Fruit fly (Drosophila melanogaster) whole organism, embryonic: ENCODE measurements around the gene Trim9.
A peak's percentile ranks its signal among the peaks of the same experiment; 100 is the strongest.

ENCODE experiments used
- ATbp ChIP-seq: fragments of 200-800 bp; sonication (Bioruptor generic); optimal IDR thresholded peaks from 2 replicates; lab custom pipeline; 2017; ENCODE audit warnings: missing biosample characterization, mild to moderate bottlenecking, missing genetic modification characterization, missing genetic modification reagents
- CG10147 ChIP-seq: fragments of 200-800 bp; sonication (Bioruptor generic); optimal IDR thresholded peaks from 2 replicates; lab custom pipeline; 2019; ENCODE audit warnings: missing biosample characterization, mild to moderate bottlenecking, missing genetic modification characterization, moderate library complexity
- CG10209 ChIP-seq: fragments of 200-800 bp; sonication (Bioruptor generic); optimal IDR thresholded peaks from 3 replicates; lab custom pipeline; 2017; ENCODE audit warnings: missing biosample characterization, mild to moderate bottlenecking, missing genetic modification characterization, missing genetic modification reagents
- CG10366 ChIP-seq: fragments of 200-800 bp; sonication (Bioruptor generic); IDR thresholded peaks from 2 replicates; pipeline ENCODE4 v1.3.6; 2022; ENCODE audit warnings: missing biosample characterization, missing genetic modification characterization
- CG10959 ChIP-seq: fragments of 200-800 bp; sonication (Bioruptor generic); IDR thresholded peaks from 2 replicates; pipeline ENCODE4 v1.3.6; 2022; ENCODE audit warnings: missing biosample characterization, missing genetic modification characterization
- CG13424 ChIP-seq: fragments of 200-800 bp; sonication (Bioruptor generic); optimal IDR thresholded peaks from 2 replicates; lab custom pipeline; 2019; ENCODE audit warnings: missing biosample characterization, mild to moderate bottlenecking, missing genetic modification characterization, moderate library complexity
- CG15073 ChIP-seq: fragments of 200-800 bp; sonication (Bioruptor generic); optimal IDR thresholded peaks from 2 replicates; lab custom pipeline; 2016; ENCODE audit warnings: missing biosample characterization, missing genetic modification characterization
- CG15269 ChIP-seq: fragments of 200-800 bp; sonication (Bioruptor generic); optimal IDR thresholded peaks from 2 replicates; lab custom pipeline; 2018; ENCODE audit warnings: missing biosample characterization, mild to moderate bottlenecking, missing genetic modification characterization, moderate library complexity
- CG1647 ChIP-seq: fragments of 200-800 bp; sonication (Bioruptor generic); optimal IDR thresholded peaks from 3 replicates; lab custom pipeline; 2016; ENCODE audit warnings: missing biosample characterization, missing genetic modification characterization
- CG16863 ChIP-seq: fragments of 200-800 bp; sonication (Bioruptor generic); optimal IDR thresholded peaks from 3 replicates; lab custom pipeline; 2016; ENCODE audit warnings: missing biosample characterization, missing genetic modification characterization
- CG1792 ChIP-seq: fragments of 200-800 bp; sonication (Bioruptor generic); optimal IDR thresholded peaks from 2 replicates; lab custom pipeline; 2016; ENCODE audit warnings: missing biosample characterization, missing genetic modification characterization
- CG1832 ChIP-seq: fragments of 200-800 bp; sonication (Bioruptor generic); optimal IDR thresholded peaks from 2 replicates; lab custom pipeline; 2017; ENCODE audit warnings: missing biosample characterization, mild to moderate bottlenecking, missing genetic modification characterization, inconsistent platforms
- CG2120 ChIP-seq: fragments of 200-800 bp; sonication (Bioruptor generic); optimal IDR thresholded peaks from 3 replicates; lab custom pipeline; 2016; ENCODE audit warnings: missing biosample characterization, missing genetic modification characterization
- CG2889 ChIP-seq: fragments of 200-800 bp; sonication (Bioruptor generic); IDR thresholded peaks from 3 replicates; pipeline ENCODE4 v1.3.6; 2022; ENCODE audit warnings: missing biosample characterization, missing genetic modification characterization
- CG30431 ChIP-seq: fragments of 200-800 bp; sonication (Bioruptor generic); optimal IDR thresholded peaks from 2 replicates; lab custom pipeline; 2017; ENCODE audit warnings: missing biosample characterization, missing genetic modification characterization
- CG3726 ChIP-seq: fragments of 200-800 bp; sonication (Bioruptor generic); IDR thresholded peaks from 3 replicates; pipeline ENCODE4, ENCODE4 v1.3.6; 2022; ENCODE audit warnings: missing biosample characterization, missing genetic modification characterization
- CG4820 ChIP-seq: fragments of 200-800 bp; sonication (Bioruptor generic); optimal IDR thresholded peaks from 3 replicates; lab custom pipeline; 2016; ENCODE audit warnings: missing biosample characterization, missing genetic modification characterization
- CG6765 ChIP-seq: fragments of 200-800 bp; sonication (Bioruptor generic); optimal IDR thresholded peaks from 3 replicates; lab custom pipeline; 2017; ENCODE audit warnings: missing biosample characterization, mild to moderate bottlenecking, missing genetic modification characterization
- CG7786 ChIP-seq: fragments of 200-800 bp; sonication (Bioruptor generic); optimal IDR thresholded peaks from 2 replicates; lab custom pipeline; 2016; ENCODE audit warnings: missing biosample characterization, missing genetic modification characterization
- CoRest ChIP-seq: fragments of 200-800 bp; sonication (Bioruptor generic); optimal IDR thresholded peaks from 3 replicates; lab custom pipeline; 2018; ENCODE audit warnings: missing biosample characterization, mild to moderate bottlenecking, missing genetic modification characterization, moderate library complexity
- E2f2 ChIP-seq: fragments of 200-800 bp; sonication (Bioruptor generic); IDR thresholded peaks from 2 replicates; pipeline ENCODE4 v1.3.6; 2022; ENCODE audit warnings: missing biosample characterization, missing genetic modification characterization
- Elba2 ChIP-seq: fragments of 200-800 bp; sonication (Bioruptor generic); optimal IDR thresholded peaks from 3 replicates; lab custom pipeline; 2016; ENCODE audit warnings: missing biosample characterization, missing genetic modification characterization
- H2.0 ChIP-seq: fragments of 200-800 bp; sonication (Bioruptor generic); IDR thresholded peaks from 2 replicates; pipeline ENCODE4 v1.3.6; 2022; ENCODE audit warnings: missing biosample characterization, missing genetic modification characterization
- HHEX ChIP-seq: fragments of 200-800 bp; sonication (Bioruptor generic); optimal IDR thresholded peaks from 3 replicates; lab custom pipeline; 2017; ENCODE audit warnings: missing biosample characterization, mild to moderate bottlenecking, missing genetic modification characterization, missing genetic modification reagents
- HLH54F ChIP-seq: fragments of 200-800 bp; sonication (Bioruptor generic); optimal IDR thresholded peaks from 3 replicates; lab custom pipeline; 2016; ENCODE audit warnings: missing biosample characterization, missing genetic modification characterization
- HmgZ ChIP-seq: fragments of 200-800 bp; sonication (Bioruptor generic); optimal IDR thresholded peaks from 2 replicates; lab custom pipeline; 2018; ENCODE audit warnings: missing biosample characterization, mild to moderate bottlenecking, missing genetic modification characterization
- Hr3 ChIP-seq: fragments of 200-800 bp; sonication (Bioruptor generic); optimal IDR thresholded peaks from 3 replicates; lab custom pipeline; 2016; ENCODE audit warnings: missing biosample characterization, missing genetic modification characterization
- Hr78 ChIP-seq, 2 experiments: fragments of 200-800 bp in 1 of 2; fragments of >200 bp in 1 of 2; sonication (Bioruptor generic) in 1 of 2; optimal IDR thresholded peaks; 2 replicates each; lab custom pipeline; 2017 to 2019; ENCODE audit warnings: missing biosample characterization in 2 of 2, missing genetic modification characterization in 2 of 2, mild to moderate bottlenecking in 1 of 2, moderate library complexity in 1 of 2
- Scr ChIP-seq: fragments of 200-800 bp; sonication (Bioruptor generic); IDR thresholded peaks from 2 replicates; pipeline ENCODE4 v1.3.6; 2022; ENCODE audit warnings: missing biosample characterization, missing genetic modification characterization; ENCODE audit not compliant: partially characterized antibody
- Sin3A ChIP-seq: fragments of >200 bp; optimal IDR thresholded peaks from 2 replicates; lab custom pipeline; 2018
- Six4 ChIP-seq: fragments of 200-800 bp; sonication (Bioruptor generic); optimal IDR thresholded peaks from 2 replicates; lab custom pipeline; 2016; ENCODE audit warnings: missing biosample characterization, missing genetic modification characterization
- Usf ChIP-seq: fragments of 200-800 bp; sonication (Bioruptor generic); optimal IDR thresholded peaks from 2 replicates; lab custom pipeline; 2017; ENCODE audit warnings: missing genotype, missing biosample characterization, missing genetic modification characterization
- ap ChIP-seq: fragments of 200-800 bp; sonication (Bioruptor generic); IDR thresholded peaks from 2 replicates; pipeline ENCODE4 v1.3.6; 2022; ENCODE audit warnings: missing biosample characterization, missing genetic modification characterization
- dpn ChIP-seq, 2 experiments: fragments of 200-800 bp; sonication (Bioruptor generic); optimal IDR thresholded peaks; 3 replicates each; lab custom pipeline; 2016; ENCODE audit warnings: missing biosample characterization in 2 of 2, missing genetic modification characterization in 2 of 2
- eyg ChIP-seq: fragments of 200-800 bp; sonication (Bioruptor generic); optimal IDR thresholded peaks from 3 replicates; lab custom pipeline; 2016; ENCODE audit warnings: missing biosample characterization, missing genetic modification characterization
- gcm2 ChIP-seq: fragments of 200-800 bp; sonication (Bioruptor generic); optimal IDR thresholded peaks from 2 replicates; lab custom pipeline; 2016; ENCODE audit warnings: missing biosample characterization, missing genetic modification characterization
- gsb ChIP-seq: fragments of 200-800 bp; sonication (Bioruptor generic); IDR thresholded peaks from 2 replicates; pipeline ENCODE4 v1.3.6; 2022; ENCODE audit warnings: missing biosample characterization, missing genetic modification characterization
- ind ChIP-seq: fragments of 200-800 bp; sonication (Bioruptor generic); optimal IDR thresholded peaks from 3 replicates; lab custom pipeline; 2016; ENCODE audit warnings: missing biosample characterization, missing genetic modification characterization
- lilli ChIP-seq: fragments of 200-800 bp; sonication (Bioruptor generic); optimal IDR thresholded peaks from 3 replicates; lab custom pipeline; 2016; ENCODE audit warnings: missing biosample characterization, missing genetic modification characterization
- lola ChIP-seq, 3 experiments: fragments of >200 bp in 2 of 3; fragments of 200-800 bp in 1 of 3; sonication (Bioruptor generic) in 1 of 3; optimal IDR thresholded peaks; 2 replicates each; lab custom pipeline; 2017 to 2019; ENCODE audit warnings: missing biosample characterization in 3 of 3, missing genetic modification characterization in 3 of 3, mild to moderate bottlenecking in 1 of 3, moderate library complexity in 1 of 3
- mirr ChIP-seq: fragments of 200-800 bp; sonication (Bioruptor generic); optimal IDR thresholded peaks from 3 replicates; lab custom pipeline; 2018; ENCODE audit warnings: missing biosample characterization, mild to moderate bottlenecking, missing genetic modification characterization
- nau ChIP-seq: fragments of 200-800 bp; sonication (Bioruptor generic); optimal IDR thresholded peaks from 3 replicates; lab custom pipeline; 2017; ENCODE audit warnings: missing biosample characterization, mild to moderate bottlenecking, missing genetic modification characterization, missing genetic modification reagents
- onecut ChIP-seq: fragments of 200-800 bp; sonication (Bioruptor generic); IDR thresholded peaks from 2 replicates; pipeline ENCODE4 v1.3.6; 2022; ENCODE audit warnings: missing biosample characterization, missing genetic modification characterization
- otp ChIP-seq: fragments of 200-800 bp; sonication (Bioruptor generic); IDR thresholded peaks from 3 replicates; pipeline ENCODE4, ENCODE4 v1.3.6; 2022; ENCODE audit warnings: missing biosample characterization, missing genetic modification characterization
- row ChIP-seq: fragments of 200-800 bp; sonication (Bioruptor generic); IDR thresholded peaks from 3 replicates; pipeline ENCODE4 v1.3.6; 2022; ENCODE audit warnings: missing biosample characterization, missing genetic modification characterization
- sens ChIP-seq: fragments of 200-800 bp; sonication (Bioruptor generic); peaks from one replicate; lab custom pipeline; 2016; ENCODE audit warnings: missing biosample characterization, missing genetic modification characterization
- sob ChIP-seq: fragments of 200-800 bp; sonication (Bioruptor generic); IDR thresholded peaks from 2 replicates; pipeline ENCODE4 v1.3.6; 2022; ENCODE audit warnings: missing biosample characterization, missing genetic modification characterization
- toy ChIP-seq: fragments of 200-800 bp; sonication (Bioruptor generic); IDR thresholded peaks from 2 replicates; pipeline ENCODE4 v1.3.6; 2022; ENCODE audit warnings: missing biosample characterization, missing genetic modification characterization
- ttk ChIP-seq: fragments of 200-800 bp; sonication (Bioruptor generic); IDR thresholded peaks from 2 replicates; pipeline ENCODE4 v2.1.2; 2022; ENCODE audit warnings: missing biosample characterization, missing genetic modification characterization
- wdn ChIP-seq: fragments of 200-800 bp; sonication (Bioruptor generic); IDR thresholded peaks from 2 replicates; pipeline ENCODE4 v1.3.6; 2022; ENCODE audit warnings: missing biosample characterization, missing genetic modification characterization
- yki ChIP-seq: fragments of >200 bp; optimal IDR thresholded peaks from 3 replicates; lab custom pipeline; 2018
- zen2 ChIP-seq: fragments of 200-800 bp; sonication (Bioruptor generic); IDR thresholded peaks from 3 replicates; pipeline ENCODE4 v1.3.6; 2022; ENCODE audit warnings: missing biosample characterization, missing genetic modification characterization; ENCODE audit not compliant: partially characterized antibody
- zfh2 ChIP-seq: fragments of 200-800 bp; sonication (Bioruptor generic); optimal IDR thresholded peaks from 2 replicates; lab custom pipeline; 2016; ENCODE audit warnings: missing biosample characterization, missing genetic modification characterization

Gene Trim9

DNA sequence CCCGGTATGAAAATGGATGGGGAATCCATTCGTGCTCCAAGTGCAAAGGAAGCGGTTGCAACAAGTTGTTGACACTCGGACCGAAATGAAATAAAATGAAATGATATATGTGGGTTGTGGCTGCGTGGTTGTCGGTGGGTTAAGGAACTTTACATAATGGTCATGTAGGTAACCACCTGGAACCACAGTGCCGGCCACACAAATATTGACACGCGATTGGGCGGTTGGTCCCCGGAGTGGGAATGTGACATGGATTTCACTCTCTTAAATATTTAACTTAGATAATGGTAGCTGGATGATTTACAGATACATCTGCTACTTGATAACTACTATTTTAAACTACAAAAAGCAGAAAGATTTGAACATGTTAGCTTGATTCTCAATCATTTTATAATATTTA is 39.8 kb upstream of the Trim9 start:
- TF ChIP-seq H2.0 (GFP tag; lab: Robert Waterston, UW): 0 out of 2 replicates have a peak, but pooled peaks have one; percentile 4
- no peak for TF ChIP-seq row (GFP tag; lab: Robert Waterston, UW)
- no peak for TF ChIP-seq CG10147
- no peak for TF ChIP-seq ap
- TF ChIP-seq zen2 (GFP tag; lab: Robert Waterston, UW): no peak
- TF ChIP-seq mirr (GFP tag; lab: Kevin White, UChicago): no peak
- TF ChIP-seq CG6765: no peak
- no peak for TF ChIP-seq CG2120
- no peak for TF ChIP-seq HmgZ (tag; lab: Kevin White, UChicago)
- peak; percentile 68 for TF ChIP-seq sens
- TF ChIP-seq Sin3A (lab: Kevin White, UChicago): no peak
- no peak for TF ChIP-seq Elba2 (GFP tag; lab: Kevin White, UChicago)
- no peak for TF ChIP-seq wdn (GFP tag; lab: Robert Waterston, UW)
- no peak for TF ChIP-seq CG1792 (GFP tag; lab: Kevin White, UChicago)
- peak; percentile 3 for TF ChIP-seq CG1647
- no peak for TF ChIP-seq CG4820
- no peak for TF ChIP-seq zfh2 (GFP tag; lab: Kevin White, UChicago)
- no peak for TF ChIP-seq CG10209 (GFP tag; lab: Kevin White, UChicago)
- no peak for TF ChIP-seq Hr78 (GFP tag; optimal IDR thresholded peaks at IDR 0.05; lab: Kevin White, UChicago)
- TF ChIP-seq gsb (GFP tag; lab: Robert Waterston, UW): no peak
- TF ChIP-seq CG1832 (GFP tag; lab: Kevin White, UChicago): no peak
- TF ChIP-seq eyg: no peak
- no peak for TF ChIP-seq Scr (GFP tag; lab: Robert Waterston, UW)
- no peak for TF ChIP-seq CG10959 (GFP tag; lab: Robert Waterston, UW)
- TF ChIP-seq nau (GFP tag; lab: Kevin White, UChicago): no peak
- TF ChIP-seq Six4 (GFP tag; lab: Kevin White, UChicago): no peak
- TF ChIP-seq ttk (GFP tag; lab: Robert Waterston, UW): no peak
- TF ChIP-seq CG7786 (GFP tag; lab: Kevin White, UChicago): no peak
- TF ChIP-seq CG15269 (tag; lab: Kevin White, UChicago): no peak
- TF ChIP-seq ind (GFP tag; lab: Kevin White, UChicago): no peak
- TF ChIP-seq Usf (GFP tag; lab: Kevin White, UChicago): no peak
- peak; percentile 29 for TF ChIP-seq ATbp (GFP tag; lab: Kevin White, UChicago)
- TF ChIP-seq HLH54F (GFP tag; lab: Kevin White, UChicago): no peak
- no peak for TF ChIP-seq sob (GFP tag; lab: Robert Waterston, UW)
- TF ChIP-seq CG10366 (GFP tag; lab: Robert Waterston, UW): no peak
- TF ChIP-seq CG30431 (GFP tag; lab: Kevin White, UChicago): no peak
- no peak for TF ChIP-seq dpn (GFP tag; optimal IDR thresholded peaks at IDR 0.05; lab: Kevin White, UChicago)
- no peak for TF ChIP-seq CG16863
- TF ChIP-seq CG13424: peak; percentile 31
- TF ChIP-seq gcm2 (GFP tag; lab: Kevin White, UChicago): no peak
- TF ChIP-seq lilli: no peak
- TF ChIP-seq lola (GFP tag; optimal IDR thresholded peaks at IDR 0.05; lab: Kevin White, UChicago): peak in 1 of 3 experiments; percentile 52
- TF ChIP-seq CG15073 (GFP tag; lab: Kevin White, UChicago): no peak
- TF ChIP-seq CG3726 (GFP tag; lab: Robert Waterston, UW): no peak
- TF ChIP-seq E2f2 (GFP tag; lab: Robert Waterston, UW): no peak
- no peak for TF ChIP-seq CoRest (tag; lab: Kevin White, UChicago)
- TF ChIP-seq HHEX (GFP tag; lab: Kevin White, UChicago): no peak
- no peak for TF ChIP-seq yki (lab: Kevin White, UChicago)
- no peak for TF ChIP-seq Hr3 (GFP tag; lab: Kevin White, UChicago)
- TF ChIP-seq onecut (GFP tag; lab: Robert Waterston, UW): peak; percentile 30; the same call in 1 of the 2 replicates
- TF ChIP-seq toy: no peak
- TF ChIP-seq CG2889 (GFP tag; lab: Robert Waterston, UW): no peak
- no peak for TF ChIP-seq otp (GFP tag; lab: Robert Waterston, UW)
